Worm (Caenorhabditis elegans) whole organism, late embryonic: ENCODE data around the gene djr-1.1.

Source experiments
- C38D4.7 ChIP-seq: fragments of 200-800 bp; sonication (Bioruptor generic); optimal IDR thresholded peaks from 2 replicates; lab custom pipeline; 2018; ENCODE audit warnings: mild to moderate bottlenecking, missing genetic modification characterization, moderate library complexity, missing compliant biosample characterization
- Y22D7AL.16 ChIP-seq: sonication (generic microtip); optimal IDR thresholded peaks from 2 replicates; lab custom pipeline; 2016; ENCODE audit warnings: missing genetic modification characterization, missing compliant biosample characterization
- ama-1 ChIP-seq: fragments of 150-350 bp; optimal IDR thresholded peaks from 2 replicates; lab custom pipeline; 2014
- ceh-19 ChIP-seq: fragments of 200-800 bp; sonication (Bioruptor generic); optimal IDR thresholded peaks from 2 replicates; lab custom pipeline; 2018; ENCODE audit warnings: mild to moderate bottlenecking, missing genetic modification characterization, missing compliant biosample characterization
- ceh-22 ChIP-seq: sonication (generic microtip); optimal IDR thresholded peaks from 2 replicates; lab custom pipeline; 2017; ENCODE audit warnings: missing biosample characterization, missing genetic modification characterization
- odd-2 ChIP-seq: sonication (generic microtip); optimal IDR thresholded peaks from 2 replicates; lab custom pipeline; 2017; ENCODE audit warnings: antibody characterized with exemption, mild to moderate bottlenecking, missing genetic modification characterization, missing compliant biosample characterization

DNA sequence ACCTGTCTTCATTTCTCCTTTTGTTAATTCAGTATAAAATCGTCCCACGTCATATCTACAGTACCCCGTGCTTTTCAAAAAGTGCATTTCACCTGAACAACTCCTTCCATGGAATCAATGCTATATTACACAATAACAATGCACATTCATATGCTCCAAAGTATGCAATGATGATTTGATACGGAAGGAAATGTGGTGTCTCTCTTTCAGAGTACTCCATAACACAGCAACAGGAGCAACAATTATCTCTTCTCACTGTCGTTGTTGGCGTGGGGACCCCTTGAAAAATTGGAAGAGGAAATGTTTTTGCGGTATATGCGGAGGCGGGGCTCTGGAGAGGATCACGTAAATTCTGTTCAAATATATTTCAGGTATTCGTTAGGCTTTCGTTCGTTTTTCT is 32.9 kb upstream of the djr-1.1 start, which contains the start of gene cat-2:
- TF ChIP-seq C38D4.7 (GFP tag; lab: Kevin White, UChicago), result no peak
- TF ChIP-seq ceh-22, result no peak
- no peak for TF ChIP-seq ama-1 (lab: Kevin White, UChicago)
- no peak for TF ChIP-seq odd-2 (tag; lab: Kevin White, UChicago)
- TF ChIP-seq ceh-19 (GFP tag; lab: Kevin White, UChicago), result no peak
- no peak for TF ChIP-seq Y22D7AL.16 (tag; lab: Kevin White, UChicago)
